Worm (Caenorhabditis elegans) whole organism, dauer: ENCODE measurements around the gene Y46H3C.5.
"Not testable (repeated sequence)": the region's sequence is repeated elsewhere in the genome, so short reads cannot be mapped to it uniquely, and the experiment has no call there.

Experiments used
- unc-62 ChIP-seq: sonication (generic microtip); optimal IDR thresholded peaks from 2 replicates; lab custom pipeline; 2017; ENCODE audit warnings: missing biosample characterization, missing genetic modification reagents, missing genetic modification characterization

Y46H3C.5 gene

ce11 chrV:1692494-1692893, at the start of gene Y46H3C.5:
TSS of gene Y46H3C.5 (minus strand) at chrV:1692495.
- TF ChIP-seq unc-62 = not testable (repeated sequence)

- TF ChIP-seq unc-62 = no peak
Measured at ce11 chrV:1741074-1741473, 48.8 kb upstream of the Y46H3C.5 start, which contains the start of gene srab-25. TSS of gene srab-25 (minus strand) at chrV:1741174.

- TF ChIP-seq unc-62 = no peak
Measured at ce11 chrV:1734569-1734968, 42.3 kb upstream of the Y46H3C.5 start, which contains the start of gene str-160. TSS of gene str-160 (plus strand) at chrV:1734869.

ce11 chrV:1731918-1732317, 39.6 kb upstream of the Y46H3C.5 start, which contains the start of gene gst-21:
TSS of gene gst-21 (minus strand) at chrV:1732018.
- TF ChIP-seq unc-62 = no peak

- no peak for TF ChIP-seq unc-62
Measured at ce11 chrV:1725353-1725752, 33.1 kb upstream of the Y46H3C.5 start, which contains the start of gene sri-27. TSS of gene sri-27 (plus strand) at chrV:1725653.

- TF ChIP-seq unc-62 = no peak
Measured at ce11 chrV:1721966-1722365, 29.7 kb upstream of the Y46H3C.5 start, which contains the start of gene srw-101. TSS of gene srw-101 (plus strand) at chrV:1722266.

- TF ChIP-seq unc-62 = no peak
Measured at ce11 chrV:1719927-1720326, 27.6 kb upstream of the Y46H3C.5 start, which contains the start of gene srw-102. TSS of gene srw-102 (plus strand) at chrV:1720227.

ce11 chrV:1718232-1718631, 25.9 kb upstream of the Y46H3C.5 start:
- TF ChIP-seq unc-62 = no peak

- TF ChIP-seq unc-62 = no peak
Measured at ce11 chrV:1716892-1717291, 24.6 kb upstream of the Y46H3C.5 start, which contains the start of gene srw-103. TSS of gene srw-103 (plus strand) at chrV:1717192.

- TF ChIP-seq unc-62 = no peak
Measured at ce11 chrV:1710909-1711308, 18.6 kb upstream of the Y46H3C.5 start, which contains the start of gene srw-100. TSS of gene srw-100 (plus strand) at chrV:1711209.

ce11 chrV:1708441-1708840, 16.1 kb upstream of the Y46H3C.5 start, which contains the start of gene srw-99:
TSS of gene srw-99 (plus strand) at chrV:1708741.
- TF ChIP-seq unc-62 = no peak

ce11 chrV:1701584-1702101, 9.3 kb upstream of the Y46H3C.5 start, which contains the start of gene srw-90:
TSS of gene srw-90 (plus strand) at chrV:1702051.
- no peak for TF ChIP-seq unc-62

ce11 chrV:1699228-1699795, 7.0 kb upstream of the Y46H3C.5 start:
- TF ChIP-seq unc-62 = no peak

- TF ChIP-seq unc-62 = no peak
Measured at ce11 chrV:1698400-1698799, 6.1 kb upstream of the Y46H3C.5 start.

- TF ChIP-seq unc-62 = not testable (repeated sequence)
Measured at ce11 chrV:1693876-1694275, 1.6 kb upstream of the Y46H3C.5 start, which contains the start of gene Y46H3C.7. TSS of gene Y46H3C.7 (minus strand) at chrV:1694022.

- TF ChIP-seq unc-62 = no peak
Measured at ce11 chrV:1685328-1685727, 7.0 kb downstream of the Y46H3C.5 start, which contains the start of gene srh-5. TSS of gene srh-5 (plus strand) at chrV:1685628.

- TF ChIP-seq unc-62 = no peak
Measured at ce11 chrV:1682279-1682678, 10.0 kb downstream of the Y46H3C.5 start, which contains the start of gene srh-3. TSS of gene srh-3 (plus strand) at chrV:1682579.

- TF ChIP-seq unc-62 = no peak
Measured at ce11 chrV:1680770-1681169, 11.5 kb downstream of the Y46H3C.5 start, which contains the start of gene srw-91. TSS of gene srw-91 (minus strand) at chrV:1680870.
